Fruit fly (Drosophila melanogaster): ENCODE results near the gene CG17778.

- TF ChIP-seq CTCF (optimal IDR thresholded peaks at IDR 0.05) (no peak), CG8478 (optimal IDR thresholded peaks at IDR 0.05) (no peak)
These were observed 241 bp upstream of the CG17778 start for dm6 chrX:494191-494554.
